Worm (Caenorhabditis elegans): Measurements from ENCODE around the gene cyp-35A5.
A peak's percentile ranks its signal among the peaks of the same experiment; 100 is the strongest.

Gene cyp-35A5

DNA sequence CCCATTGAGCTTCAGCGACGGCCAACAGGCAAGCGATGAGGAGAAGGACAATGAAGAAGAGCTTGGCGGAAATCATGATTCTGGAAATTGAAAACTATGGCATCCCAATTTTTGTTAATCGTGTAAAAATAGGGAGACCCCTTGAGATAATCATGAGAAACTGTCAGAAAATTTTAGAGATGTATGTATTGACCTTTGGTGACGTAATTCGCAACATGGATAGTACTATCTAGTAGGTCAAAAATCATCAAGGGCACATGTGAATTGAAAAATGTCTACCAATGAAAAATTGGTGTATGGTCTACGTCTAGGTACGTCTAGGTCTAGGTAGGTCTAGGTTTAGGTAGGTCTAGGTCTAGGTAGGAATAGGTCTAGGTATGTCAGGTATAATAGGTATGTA is 42.9 kb downstream of the cyp-35A5 start, which contains the start of gene nlp-34:
nlp-34 (minus strand) TSS at position 82 of the 400 bp plus-strand sequence.
- no peak for TF ChIP-seq cey-2 (tag; optimal IDR thresholded peaks at IDR 0.05; ENCODE audit: borderline replicate concordance, insufficient read depth)
- no peak for TF ChIP-seq ZK546.5 (tag; optimal IDR thresholded peaks at IDR 0.05)
- TF ChIP-seq sdz-12 (GFP tag; optimal IDR thresholded peaks at IDR 0.05), result no peak
- TF ChIP-seq aha-1 (tag), result no peak
- TF ChIP-seq jun-1 (tag; optimal IDR thresholded peaks at IDR 0.05), result no peak
- no peak for TF ChIP-seq daf-8 (GFP tag; IDR thresholded peaks at IDR 0.05)
- TF ChIP-seq mxl-3 (GFP tag; optimal IDR thresholded peaks at IDR 0.05), result no peak
- TF ChIP-seq ceh-62 (tag; optimal IDR thresholded peaks at IDR 0.05), result no peak
- TF ChIP-seq ztf-11 (tag; optimal IDR thresholded peaks at IDR 0.05), result no peak
- no peak for TF ChIP-seq hif-1 (tag; optimal IDR thresholded peaks at IDR 0.05)

ce11 chrV:3979819-3980218 is 43.7 kb downstream of the cyp-35A5 start, which contains the start of gene nlp-31:
Gene nlp-31 (plus strand): TSS chrV:3980055.
- no peak for TF ChIP-seq skn-1 (tag; optimal IDR thresholded peaks at IDR 0.05)
- TF ChIP-seq unc-62 (GFP tag; optimal IDR thresholded peaks at IDR 0.05 in 1 of 2), result peak in 1 of 2 experiments; percentile 63
- no peak for TF ChIP-seq unc-62 (tag; optimal IDR thresholded peaks at IDR 0.05)
- peak; percentile 74 for TF ChIP-seq nhr-28 (tag; optimal IDR thresholded peaks at IDR 0.05)
- peak; percentile 30 for TF ChIP-seq hlh-30 (tag; optimal IDR thresholded peaks at IDR 0.05; ENCODE audit: insufficient read depth)
- TF ChIP-seq mdl-1 (tag; optimal IDR thresholded peaks at IDR 0.05), result peak in 1 of 2 experiments; percentile 75
- TF ChIP-seq tag-97 (GFP tag; IDR thresholded peaks at IDR 0.05), result no peak
- peak; percentile 29 for TF ChIP-seq nhr-102 (tag; optimal IDR thresholded peaks at IDR 0.05)
- no peak for TF ChIP-seq spr-3 (GFP tag; optimal IDR thresholded peaks at IDR 0.05)
- TF ChIP-seq nhr-10 (tag; optimal IDR thresholded peaks at IDR 0.05), result peak; percentile 71
- peak; percentile 79 for TF ChIP-seq hlh-11 (tag; optimal IDR thresholded peaks at IDR 0.05)
- no peak for TF ChIP-seq snpc-4 (tag; optimal IDR thresholded peaks at IDR 0.05)
- no peak for TF ChIP-seq mep-1 (tag; optimal IDR thresholded peaks at IDR 0.05)
- TF ChIP-seq nhr-25 (tag; optimal IDR thresholded peaks at IDR 0.05; ENCODE audit: borderline replicate concordance, insufficient read depth), result peak; percentile 74
- TF ChIP-seq mxl-3 (GFP tag; optimal IDR thresholded peaks at IDR 0.05), result peak; percentile 68
- no peak for TF ChIP-seq R02D3.7 (tag; optimal IDR thresholded peaks at IDR 0.05)
- peak; percentile 15 for TF ChIP-seq nhr-11 (tag; optimal IDR thresholded peaks at IDR 0.05)
- 0 out of 2 replicates have a peak, but pooled peaks have one; percentile 14 for TF ChIP-seq ceh-20 (GFP tag; IDR thresholded peaks at IDR 0.05)
- TF ChIP-seq dmd-6 (GFP tag; IDR thresholded peaks at IDR 0.05), result 0 out of 2 replicates have a peak, but pooled peaks have one; percentile 17

ce11 chrV:3980228-3980933 is 44.3 kb downstream of the cyp-35A5 start:
- TF ChIP-seq unc-62 (GFP tag; optimal IDR thresholded peaks at IDR 0.05 in 1 of 2) (peak in 1 of 2 experiments; percentile 84), unc-62 (tag; optimal IDR thresholded peaks at IDR 0.05) (no peak), aha-1 (tag) (peak; percentile 98), snpc-1.2 (GFP tag; IDR thresholded peaks at IDR 0.05) (no peak), tra-1 (GFP tag; IDR thresholded peaks at IDR 0.05) (no peak), mep-1 (tag; optimal IDR thresholded peaks at IDR 0.05) (no peak)

ce11 chrV:3981680-3982079 is 45.6 kb downstream of the cyp-35A5 start, which contains the start of gene nlp-30:
Gene nlp-30 (plus strand): TSS chrV:3981980.
- TF ChIP-seq unc-62 (GFP tag; optimal IDR thresholded peaks at IDR 0.05 in 1 of 2) (peak in 1 of 2 experiments; percentile 62), unc-62 (tag; optimal IDR thresholded peaks at IDR 0.05) (no peak), mep-1 (tag; optimal IDR thresholded peaks at IDR 0.05) (no peak), ceh-28 (tag; optimal IDR thresholded peaks at IDR 0.05) (no peak), cey-2 (tag; optimal IDR thresholded peaks at IDR 0.05; ENCODE audit: borderline replicate concordance, insufficient read depth) (no peak)

- TF ChIP-seq aly-2 (tag; optimal IDR thresholded peaks at IDR 0.05), result no peak
- no peak for TF ChIP-seq daf-16 (GFP tag; optimal IDR thresholded peaks at IDR 0.05)
- no peak for TF ChIP-seq daf-16 (tag; optimal IDR thresholded peaks at IDR 0.05)
- TF ChIP-seq ceh-32 (tag; optimal IDR thresholded peaks at IDR 0.05; ENCODE audit: poor library complexity), result no peak
- no peak for TF ChIP-seq nhr-77 (tag; optimal IDR thresholded peaks at IDR 0.05)
- no peak for TF ChIP-seq R02D3.7 (tag; optimal IDR thresholded peaks at IDR 0.05)
- peak; percentile 47 for TF ChIP-seq nhr-25 (tag; optimal IDR thresholded peaks at IDR 0.05; ENCODE audit: borderline replicate concordance, insufficient read depth)
- TF ChIP-seq nhr-10 (tag; optimal IDR thresholded peaks at IDR 0.05), result no peak
- no peak for TF ChIP-seq skn-1 (tag; optimal IDR thresholded peaks at IDR 0.05)
- TF ChIP-seq dmd-6 (GFP tag; IDR thresholded peaks at IDR 0.05), result peak; percentile 16; the same call in 1 of the 2 replicates
- peak; percentile 38 for TF ChIP-seq mxl-3 (GFP tag; optimal IDR thresholded peaks at IDR 0.05)
- no peak for TF ChIP-seq dmd-8 (GFP tag; IDR thresholded peaks at IDR 0.05)
- no peak for TF ChIP-seq tra-1 (GFP tag; IDR thresholded peaks at IDR 0.05)
- TF ChIP-seq Y75B8A.6 (GFP tag; IDR thresholded peaks at IDR 0.05), result no peak
- no peak for TF ChIP-seq Y5F2A.4 (GFP tag; optimal IDR thresholded peaks at IDR 0.05)
- no peak for TF ChIP-seq daf-8 (GFP tag; IDR thresholded peaks at IDR 0.05)
- no peak for TF ChIP-seq Y105C5A.15 (GFP tag; IDR thresholded peaks at IDR 0.05)
- TF ChIP-seq hlh-30 (tag; optimal IDR thresholded peaks at IDR 0.05; ENCODE audit: insufficient read depth), result peak; percentile 56
- no peak for TF ChIP-seq dmd-9 (GFP tag; IDR thresholded peaks at IDR 0.05)
Measured at ce11 chrV:3984178-3984577, 48.1 kb downstream of the cyp-35A5 start, which contains the start of gene nlp-29. Gene nlp-29 (plus strand): TSS chrV:3984425.
